Fruit fly (Drosophila melanogaster) whole organism, embryonic: ENCODE measurements around the gene CG7378.
A peak's percentile ranks its signal among the peaks of the same experiment; 100 is the strongest.

Source experiments
- Ada2b ChIP-seq: fragments of 200-800 bp; sonication (Bioruptor generic); IDR thresholded peaks from 2 replicates; pipeline ENCODE4 v1.3.6; 2022; ENCODE audit warnings: missing biosample characterization, missing genetic modification characterization
- BEAF-32 ChIP-seq: fragments of 200-800 bp; sonication (Bioruptor generic); optimal IDR thresholded peaks from 3 replicates; lab custom pipeline; 2017; ENCODE audit warnings: missing biosample characterization, missing genetic modification characterization, mild to moderate bottlenecking, moderate library complexity, missing genetic modification reagents
- CG10431 ChIP-seq: fragments of 200-800 bp; sonication (Bioruptor generic); optimal IDR thresholded peaks from 3 replicates; lab custom pipeline; 2018; ENCODE audit warnings: missing biosample characterization, mild to moderate bottlenecking, missing genetic modification characterization
- CG12942 ChIP-seq: fragments of 200-800 bp; sonication (Bioruptor generic); optimal IDR thresholded peaks from 3 replicates; lab custom pipeline; 2016; ENCODE audit warnings: missing biosample characterization, missing genetic modification characterization
- CG13894 ChIP-seq: fragments of 200-800 bp; sonication (Bioruptor generic); optimal IDR thresholded peaks from 3 replicates; lab custom pipeline; 2018; ENCODE audit warnings: missing biosample characterization, mild to moderate bottlenecking, missing genetic modification characterization, moderate library complexity
- CG15269 ChIP-seq: fragments of 200-800 bp; sonication (Bioruptor generic); optimal IDR thresholded peaks from 2 replicates; lab custom pipeline; 2018; ENCODE audit warnings: missing biosample characterization, mild to moderate bottlenecking, missing genetic modification characterization, moderate library complexity
- CG15514 ChIP-seq: fragments of 200-800 bp; sonication (Bioruptor generic); optimal IDR thresholded peaks from 3 replicates; lab custom pipeline; 2017; ENCODE audit warnings: missing biosample characterization, missing genetic modification characterization, mild to moderate bottlenecking, moderate library complexity, missing genetic modification reagents
- CG16815 ChIP-seq: fragments of 200-800 bp; sonication (Bioruptor generic); optimal IDR thresholded peaks from 3 replicates; lab custom pipeline; 2017; ENCODE audit warnings: missing biosample characterization, mild to moderate bottlenecking, missing genetic modification characterization
- CG17802 ChIP-seq: fragments of 200-800 bp; sonication (Bioruptor generic); optimal IDR thresholded peaks from 2 replicates; lab custom pipeline; 2018; ENCODE audit warnings: missing biosample characterization, mild to moderate bottlenecking, missing genetic modification characterization, moderate library complexity
- CG18011 ChIP-seq: fragments of 200-800 bp; sonication (Bioruptor generic); optimal IDR thresholded peaks from 2 replicates; lab custom pipeline; 2017; ENCODE audit warnings: missing biosample characterization, missing genetic modification characterization, mild to moderate bottlenecking, moderate library complexity, missing genotype
- CG2199 ChIP-seq: fragments of 200-800 bp; sonication (Bioruptor generic); IDR thresholded peaks from 3 replicates; pipeline ENCODE4 v1.3.6; 2022; ENCODE audit warnings: missing biosample characterization, missing genetic modification characterization
- CG2678 ChIP-seq: fragments of 200-800 bp; sonication (Bioruptor generic); optimal IDR thresholded peaks from 3 replicates; lab custom pipeline; 2019; ENCODE audit warnings: missing biosample characterization, mild to moderate bottlenecking, missing genetic modification characterization, moderate library complexity
- CG3065 ChIP-seq: fragments of 200-800 bp; sonication (Bioruptor generic); optimal IDR thresholded peaks from 2 replicates; lab custom pipeline; 2016; ENCODE audit warnings: missing biosample characterization, missing genetic modification characterization
- CG3407 ChIP-seq: fragments of 200-800 bp; sonication (Bioruptor generic); optimal IDR thresholded peaks from 2 replicates; lab custom pipeline; 2018; ENCODE audit warnings: missing biosample characterization, mild to moderate bottlenecking, missing genetic modification characterization
- CG3726 ChIP-seq: fragments of 200-800 bp; sonication (Bioruptor generic); IDR thresholded peaks from 3 replicates; pipeline ENCODE4, ENCODE4 v1.3.6; 2022; ENCODE audit warnings: missing biosample characterization, missing genetic modification characterization
- CG4730 ChIP-seq: fragments of 200-800 bp; sonication (Bioruptor generic); IDR thresholded peaks from 2 replicates; pipeline ENCODE4 v1.3.6; 2022; ENCODE audit warnings: missing biosample characterization, missing genetic modification characterization
- CG8290 ChIP-seq, 3 experiments: fragments of 200-800 bp; sonication (Bioruptor generic); optimal IDR thresholded peaks; 2 replicates each; lab custom pipeline; 2016 to 2019; ENCODE audit warnings: missing biosample characterization in 3 of 3, missing genetic modification characterization in 3 of 3, mild to moderate bottlenecking in 2 of 3, moderate library complexity in 1 of 3
- CG9215 ChIP-seq: fragments of 200-800 bp; sonication (Bioruptor generic); IDR thresholded peaks from 2 replicates; pipeline ENCODE4 v1.3.6; 2022; ENCODE audit warnings: missing biosample characterization, missing genetic modification characterization
- CG9609 ChIP-seq: fragments of 200-800 bp; sonication (Bioruptor generic); optimal IDR thresholded peaks from 3 replicates; lab custom pipeline; 2016; ENCODE audit warnings: missing biosample characterization, missing genetic modification characterization
- CG9817 ChIP-seq: fragments of 200-800 bp; sonication (Bioruptor generic); optimal IDR thresholded peaks from 2 replicates; lab custom pipeline; 2018; ENCODE audit warnings: missing biosample characterization, mild to moderate bottlenecking, missing genetic modification characterization, moderate library complexity
- Dfd ChIP-seq, 2 experiments: fragments of >200 bp; optimal IDR thresholded peaks; 2 replicates each; lab custom pipeline; 2017; ENCODE audit warnings: missing biosample characterization in 2 of 2, missing genetic modification characterization in 2 of 2
- Dp ChIP-seq: fragments of 200-800 bp; sonication (Bioruptor generic); optimal IDR thresholded peaks from 2 replicates; lab custom pipeline; 2018; ENCODE audit warnings: missing biosample characterization, mild to moderate bottlenecking, missing genetic modification characterization, moderate library complexity
- HLH3B ChIP-seq: fragments of 200-800 bp; sonication (Bioruptor generic); IDR thresholded peaks from 2 replicates; pipeline ENCODE4 v1.3.6; 2022; ENCODE audit warnings: missing biosample characterization, missing genetic modification characterization
- HLHmδ ChIP-seq: fragments of 200-800 bp; sonication (Bioruptor generic); optimal IDR thresholded peaks from 2 replicates; lab custom pipeline; 2018; ENCODE audit warnings: missing biosample characterization, mild to moderate bottlenecking, missing genetic modification characterization, moderate library complexity
- Kr ChIP-seq: fragments of 200-800 bp; sonication (Bioruptor generic); optimal IDR thresholded peaks from 2 replicates; lab custom pipeline; 2017; ENCODE audit warnings: missing biosample characterization, mild to moderate bottlenecking, missing genetic modification characterization
- Myb ChIP-seq: fragments of 200-800 bp; sonication (Bioruptor generic); optimal IDR thresholded peaks from 2 replicates; lab custom pipeline; 2016; ENCODE audit warnings: missing biosample characterization, missing genetic modification characterization
- NC2β ChIP-seq: fragments of 200-800 bp; sonication (Bioruptor generic); optimal IDR thresholded peaks from 2 replicates; lab custom pipeline; 2016; ENCODE audit warnings: missing biosample characterization, missing genetic modification characterization
- Pdp1 ChIP-seq, 2 experiments: fragments of 200-800 bp; sonication (Bioruptor generic); optimal IDR thresholded peaks; 3 replicates each; lab custom pipeline; 2016; ENCODE audit warnings: missing biosample characterization in 2 of 2, missing genetic modification characterization in 2 of 2, mild to moderate bottlenecking in 1 of 2, moderate library complexity in 1 of 2
- Six4 ChIP-seq: fragments of 200-800 bp; sonication (Bioruptor generic); optimal IDR thresholded peaks from 2 replicates; lab custom pipeline; 2016; ENCODE audit warnings: missing biosample characterization, missing genetic modification characterization
- TFAM ChIP-seq: fragments of 200-800 bp; sonication (Bioruptor generic); optimal IDR thresholded peaks from 2 replicates; lab custom pipeline; 2017; ENCODE audit warnings: missing biosample characterization, missing genetic modification characterization, inconsistent platforms
- ara ChIP-seq: fragments of 200-800 bp; sonication (Bioruptor generic); IDR thresholded peaks from 2 replicates; pipeline ENCODE4 v1.3.6; 2022; ENCODE audit warnings: missing biosample characterization, missing genetic modification characterization
- bbx ChIP-seq: fragments of 200-800 bp; sonication (Bioruptor generic); IDR thresholded peaks from 2 replicates; pipeline ENCODE4 v1.3.6; 2022; ENCODE audit warnings: missing biosample characterization, missing genetic modification characterization; ENCODE audit not compliant: partially characterized antibody
- ci ChIP-seq: fragments of 200-800 bp; sonication (Bioruptor generic); IDR thresholded peaks from 3 replicates; pipeline ENCODE4 v1.3.6; 2022; ENCODE audit warnings: missing biosample characterization, missing genetic modification characterization
- corto ChIP-seq: fragments of 200-800 bp; sonication (Bioruptor generic); optimal IDR thresholded peaks from 2 replicates; lab custom pipeline; 2016; ENCODE audit warnings: missing biosample characterization, mild to moderate bottlenecking, missing genetic modification characterization, moderate library complexity
- dmrt11E ChIP-seq: fragments of 200-800 bp; sonication (Bioruptor generic); optimal IDR thresholded peaks from 3 replicates; lab custom pipeline; 2018; ENCODE audit warnings: missing biosample characterization, mild to moderate bottlenecking, missing genetic modification characterization, moderate library complexity
- fd96Cb ChIP-seq: fragments of 200-800 bp; sonication (Bioruptor generic); optimal IDR thresholded peaks from 2 replicates; lab custom pipeline; 2018; ENCODE audit warnings: missing biosample characterization, mild to moderate bottlenecking, missing genetic modification characterization, moderate library complexity
- gfzf ChIP-seq: fragments of 200-800 bp; sonication (Bioruptor generic); optimal IDR thresholded peaks from 2 replicates; lab custom pipeline; 2016; ENCODE audit warnings: missing biosample characterization, mild to moderate bottlenecking, missing genetic modification characterization, moderate library complexity
- grn ChIP-seq: fragments of 200-800 bp; sonication (Bioruptor generic); optimal IDR thresholded peaks from 3 replicates; lab custom pipeline; 2017; ENCODE audit warnings: missing biosample characterization, missing genetic modification characterization
- hth ChIP-seq: fragments of >200 bp; optimal IDR thresholded peaks from 2 replicates; lab custom pipeline; 2017; ENCODE audit warnings: inconsistent platforms
- kay ChIP-seq: fragments of 200-800 bp; sonication (Bioruptor generic); optimal IDR thresholded peaks from 2 replicates; lab custom pipeline; 2016; ENCODE audit warnings: missing biosample characterization, missing genetic modification characterization
- knrl ChIP-seq: fragments of 200-800 bp; sonication (Bioruptor generic); IDR thresholded peaks from 3 replicates; pipeline ENCODE4 v1.3.6; 2022; ENCODE audit warnings: missing biosample characterization, missing genetic modification characterization; ENCODE audit not compliant: partially characterized antibody
- nau ChIP-seq: fragments of 200-800 bp; sonication (Bioruptor generic); optimal IDR thresholded peaks from 3 replicates; lab custom pipeline; 2017; ENCODE audit warnings: missing biosample characterization, mild to moderate bottlenecking, missing genetic modification characterization, missing genetic modification reagents
- sc ChIP-seq, 3 experiments: fragments of >200 bp in 2 of 3; fragments of 200-800 bp in 1 of 3; sonication (Bioruptor generic) in 1 of 3; optimal IDR thresholded peaks; 2 replicates in 2 of 3; 3 replicates in 1 of 3; lab custom pipeline; 2017; ENCODE audit warnings: mild to moderate bottlenecking in 1 of 3, missing biosample characterization in 1 of 3, missing genetic modification characterization in 1 of 3, missing genetic modification reagents in 1 of 3
- scrt ChIP-seq: fragments of 200-800 bp; sonication (Bioruptor generic); optimal IDR thresholded peaks from 2 replicates; lab custom pipeline; 2018; ENCODE audit warnings: missing biosample characterization, mild to moderate bottlenecking, missing genetic modification characterization, moderate library complexity
- ssp ChIP-seq: fragments of 200-800 bp; sonication (Bioruptor generic); IDR thresholded peaks from 2 replicates; pipeline ENCODE4 v1.3.6; 2022; ENCODE audit warnings: missing biosample characterization, missing genetic modification characterization
- sug ChIP-seq: fragments of 200-800 bp; optimal IDR thresholded peaks from 2 replicates; lab custom pipeline; 2019; ENCODE audit warnings: missing biosample characterization, mild to moderate bottlenecking, missing genetic modification characterization, moderate library complexity
- wdn ChIP-seq: fragments of 200-800 bp; sonication (Bioruptor generic); IDR thresholded peaks from 2 replicates; pipeline ENCODE4 v1.3.6; 2022; ENCODE audit warnings: missing biosample characterization, missing genetic modification characterization

CG7378 gene

dm6 chrX:18938127-18938939 is 38.1 kb downstream of the CG7378 start (continued):
- TF ChIP-seq CG9215 (GFP tag; lab: Robert Waterston, UW) (no peak), corto (peak; percentile 53), knrl (GFP tag; lab: Robert Waterston, UW) (no peak), hth (lab: Kevin White, UChicago) (no peak), scrt (GFP tag; lab: Kevin White, UChicago) (no peak), HLH3B (no peak), Six4 (no peak), ara (peak; percentile 41; the same call in 1 of the 2 replicates), CG2199 (GFP tag; lab: Robert Waterston, UW) (peak; percentile 96), CG3726 (GFP tag; lab: Robert Waterston, UW) (peak; percentile 44; the same call in 1 of the 3 replicates), CG16815 (GFP tag; lab: Kevin White, UChicago) (peak; percentile 62), gfzf (GFP tag; lab: Kevin White, UChicago) (no peak), HLHmδ (GFP tag; lab: Kevin White, UChicago) (no peak), CG4730 (no peak), dmrt11E (peak; percentile 90), TFAM (GFP tag; lab: Kevin White, UChicago) (no peak), fd96Cb (tag; lab: Kevin White, UChicago) (peak; percentile 19), CG2678 (tag; lab: Kevin White, UChicago) (peak; percentile 56), Ada2b (no peak), NC2β (GFP tag; lab: Kevin White, UChicago) (no peak), bbx (GFP tag; lab: Robert Waterston, UW) (no peak), Pdp1 (GFP tag; optimal IDR thresholded peaks at IDR 0.05; lab: Kevin White, UChicago) (peak; percentile 18 to 41), wdn (peak; percentile 40; the same call in 1 of the 2 replicates), CG13894 (tag; lab: Kevin White, UChicago) (no peak), nau (GFP tag; lab: Kevin White, UChicago) (no peak), CG15514 (GFP tag; lab: Kevin White, UChicago) (no peak), CG12942 (peak; percentile 36), sug (tag; lab: Kevin White, UChicago) (no peak), ci (peak; percentile 44; the same call in 2 of the 3 replicates), CG10431 (GFP tag; lab: Kevin White, UChicago) (no peak), Dfd (GFP tag; optimal IDR thresholded peaks at IDR 0.05; lab: Kevin White, UChicago) (no peak), CG18011 (GFP tag; lab: Kevin White, UChicago) (no peak), CG9817 (tag; lab: Kevin White, UChicago) (peak; percentile 37), sc (optimal IDR thresholded peaks at IDR 0.05; lab: Kevin White, UChicago) (no peak), sc (GFP tag; optimal IDR thresholded peaks at IDR 0.05; lab: Kevin White, UChicago) (peak; percentile 26), CG8290 (GFP tag; optimal IDR thresholded peaks at IDR 0.05; lab: Kevin White, UChicago) (no peak), CG8290 (tag; optimal IDR thresholded peaks at IDR 0.05; lab: Kevin White, UChicago) (no peak), CG3407 (GFP tag; lab: Kevin White, UChicago) (peak; percentile 53), grn (GFP tag; lab: Kevin White, UChicago) (peak; percentile 5), CG3065 (peak; percentile 43), ssp (peak; percentile 36; the same call in 1 of the 2 replicates), CG15269 (peak; percentile 54), CG17802 (tag; lab: Kevin White, UChicago) (no peak), CG9609 (GFP tag; lab: Kevin White, UChicago) (no peak), Myb (GFP tag; lab: Kevin White, UChicago) (no peak), BEAF-32 (no peak), Kr (GFP tag; lab: Kevin White, UChicago) (no peak), Dp (GFP tag; lab: Kevin White, UChicago) (no peak), kay (GFP tag; lab: Kevin White, UChicago) (peak; percentile 29)
